Fruit fly (Drosophila melanogaster) whole organism: ENCODE results near the gene Awh.

ENCODE experiments used
- CG8478 ChIP-seq: fragments of >200 bp; optimal IDR thresholded peaks from 2 replicates; lab custom pipeline; 2018; ENCODE audit warnings: inconsistent platforms
- Dll ChIP-seq: fragments of >200 bp; optimal IDR thresholded peaks from 2 replicates; lab custom pipeline; 2017
- EcR ChIP-seq, 2 experiments: fragments of >200 bp; optimal IDR thresholded peaks; 2 replicates each; lab custom pipeline; 2017; ENCODE audit warnings: missing biosample characterization in 2 of 2, missing genetic modification characterization in 2 of 2, missing genetic modification reagents in 2 of 2
- pan ChIP-seq: fragments of >200 bp; optimal IDR thresholded peaks from 2 replicates; lab custom pipeline; 2017
- psq ChIP-seq: fragments of >200 bp; optimal IDR thresholded peaks from 2 replicates; lab custom pipeline; 2017
- usp ChIP-seq: fragments of >200 bp; optimal IDR thresholded peaks from 2 replicates; lab custom pipeline; 2017; ENCODE audit warnings: missing biosample characterization, missing genetic modification characterization, mixed read lengths

Awh gene

dm6 chr3L:3896553-3897034 lies 50.6 kb downstream of the Awh start, which contains the start of the genes Gr63a and Lamtor4:
Gene Gr63a, minus strand, starts transcription at chr3L:3896603.
Gene Lamtor4, plus strand, starts transcription at chr3L:3896900.
- TF ChIP-seq psq, result no peak
- TF ChIP-seq Dll (lab: Kevin White, UChicago), result no peak
- TF ChIP-seq CG8478 (lab: Kevin White, UChicago), result no peak
- no peak for TF ChIP-seq EcR (GFP tag; optimal IDR thresholded peaks at IDR 0.05; lab: Kevin White, UChicago)
- TF ChIP-seq usp (GFP tag; lab: Kevin White, UChicago), result no peak
- no peak for TF ChIP-seq pan (lab: Kevin White, UChicago)

- TF ChIP-seq CG8478 (lab: Kevin White, UChicago) (no peak), pan (lab: Kevin White, UChicago) (no peak), Dll (lab: Kevin White, UChicago) (no peak), EcR (GFP tag; optimal IDR thresholded peaks at IDR 0.05; lab: Kevin White, UChicago) (no peak), psq (no peak), usp (GFP tag; lab: Kevin White, UChicago) (no peak)
Measured at dm6 chr3L:3898978-3899377, 53.0 kb downstream of the Awh start, which contains the start of gene Ccz1. Gene Ccz1, minus strand, starts transcription at chr3L:3899156.

- TF ChIP-seq Dll (lab: Kevin White, UChicago) (no peak), CG8478 (lab: Kevin White, UChicago) (no peak), psq (no peak), EcR (GFP tag; optimal IDR thresholded peaks at IDR 0.05; lab: Kevin White, UChicago) (no peak), pan (lab: Kevin White, UChicago) (no peak), usp (GFP tag; lab: Kevin White, UChicago) (no peak)
Measured at dm6 chr3L:3901865-3902490, 56.0 kb downstream of the Awh start.

dm6 chr3L:3902491-3903198 lies 56.6 kb downstream of the Awh start, which contains the start of gene Ubi-p63E:
Gene Ubi-p63E, minus strand, starts transcription at chr3L:3903184.
- no peak for TF ChIP-seq CG8478 (lab: Kevin White, UChicago)
- no peak for TF ChIP-seq psq
- no peak for TF ChIP-seq Dll (lab: Kevin White, UChicago)
- no peak for TF ChIP-seq usp (GFP tag; lab: Kevin White, UChicago)
- TF ChIP-seq EcR (GFP tag; optimal IDR thresholded peaks at IDR 0.05; lab: Kevin White, UChicago), result no peak
- no peak for TF ChIP-seq pan (lab: Kevin White, UChicago)

- TF ChIP-seq EcR (GFP tag; optimal IDR thresholded peaks at IDR 0.05; lab: Kevin White, UChicago) (no peak), psq (no peak), Dll (lab: Kevin White, UChicago) (no peak), CG8478 (lab: Kevin White, UChicago) (no peak), usp (GFP tag; lab: Kevin White, UChicago) (no peak), pan (lab: Kevin White, UChicago) (no peak)
Measured at dm6 chr3L:3903301-3903700, 57.3 kb downstream of the Awh start, which contains the start of gene Sc2. Gene Sc2, plus strand, starts transcription at chr3L:3903492.

- TF ChIP-seq psq, result no peak
- no peak for TF ChIP-seq CG8478 (lab: Kevin White, UChicago)
- TF ChIP-seq Dll (lab: Kevin White, UChicago), result no peak
Measured at dm6 chr3L:3905111-3905510, 59.1 kb downstream of the Awh start, which contains the start of gene ida. Gene ida, plus strand, starts transcription at chr3L:3905344.

- TF ChIP-seq CG8478 (lab: Kevin White, UChicago) (no peak), EcR (GFP tag; optimal IDR thresholded peaks at IDR 0.05; lab: Kevin White, UChicago) (peak in 1 of 2 experiments; percentile 25)
Measured at dm6 chr3L:3908838-3909810, 63.1 kb downstream of the Awh start.

- TF ChIP-seq Dll (lab: Kevin White, UChicago) (no peak), EcR (GFP tag; optimal IDR thresholded peaks at IDR 0.05; lab: Kevin White, UChicago) (no peak), CG8478 (lab: Kevin White, UChicago) (no peak), pan (lab: Kevin White, UChicago) (no peak), usp (GFP tag; lab: Kevin White, UChicago) (no peak), psq (no peak)
Measured at dm6 chr3L:3909831-3910230, 63.8 kb downstream of the Awh start, which contains the start of gene mge. Gene mge, minus strand, starts transcription at chr3L:3909931.
